Worm (Caenorhabditis elegans) whole organism, late embryonic: ENCODE measurements around the gene F30H5.5.

Experiments
- C08G9.2 ChIP-seq: sonication (generic microtip); optimal IDR thresholded peaks from 2 replicates; lab custom pipeline; 2016; ENCODE audit warnings: mild to moderate bottlenecking, missing genetic modification characterization, moderate library complexity, missing compliant biosample characterization
- C38D4.7 ChIP-seq: fragments of 200-800 bp; sonication (Bioruptor generic); optimal IDR thresholded peaks from 2 replicates; lab custom pipeline; 2018; ENCODE audit warnings: mild to moderate bottlenecking, missing genetic modification characterization, moderate library complexity, missing compliant biosample characterization
- K02D7.2 ChIP-seq: sonication (generic microtip); optimal IDR thresholded peaks from 2 replicates; lab custom pipeline; 2017; ENCODE audit warnings: mild to moderate bottlenecking, missing genetic modification characterization, missing compliant biosample characterization
- K09A11.1 ChIP-seq: sonication (generic microtip); optimal IDR thresholded peaks from 2 replicates; lab custom pipeline; 2017; ENCODE audit warnings: antibody characterized with exemption, mild to moderate bottlenecking, missing genetic modification characterization, missing compliant biosample characterization; ENCODE audit not compliant: insufficient read depth
- T23F11.4 ChIP-seq: fragments of 200-800 bp; sonication (Bioruptor generic); optimal IDR thresholded peaks from 2 replicates; lab custom pipeline; 2018; ENCODE audit warnings: mild to moderate bottlenecking, missing genetic modification characterization, missing compliant biosample characterization
- Y22D7AL.16 ChIP-seq: sonication (generic microtip); optimal IDR thresholded peaks from 2 replicates; lab custom pipeline; 2016; ENCODE audit warnings: missing genetic modification characterization, missing compliant biosample characterization
- ahr-1 ChIP-seq: sonication (generic microtip); optimal IDR thresholded peaks from 2 replicates; lab custom pipeline; 2016; ENCODE audit warnings: missing genetic modification characterization, missing compliant biosample characterization
- ceh-18 ChIP-seq: sonication (generic microtip); optimal IDR thresholded peaks from 2 replicates; lab custom pipeline; 2016; ENCODE audit warnings: missing genetic modification characterization, missing compliant biosample characterization
- ceh-19 ChIP-seq: fragments of 200-800 bp; sonication (Bioruptor generic); optimal IDR thresholded peaks from 2 replicates; lab custom pipeline; 2018; ENCODE audit warnings: mild to moderate bottlenecking, missing genetic modification characterization, missing compliant biosample characterization
- ceh-2 ChIP-seq: sonication (generic microtip); optimal IDR thresholded peaks from 2 replicates; lab custom pipeline; 2016; ENCODE audit warnings: missing genotype, missing genetic modification characterization, missing compliant biosample characterization
- ceh-24 ChIP-seq: sonication (generic microtip); optimal IDR thresholded peaks from 2 replicates; lab custom pipeline; 2016; ENCODE audit warnings: mild to moderate bottlenecking, missing genetic modification characterization, missing compliant biosample characterization
- ceh-30 ChIP-seq: fragments of 150-350 bp; optimal IDR thresholded peaks from 2 replicates; lab custom pipeline; 2014; ENCODE audit warnings: missing biosample characterization, missing genetic modification characterization
- ceh-31 ChIP-seq: sonication (generic microtip); optimal IDR thresholded peaks from 2 replicates; lab custom pipeline; 2016; ENCODE audit warnings: missing genetic modification characterization, missing compliant biosample characterization
- ceh-34 ChIP-seq: sonication (generic microtip); optimal IDR thresholded peaks from 2 replicates; lab custom pipeline; 2016; ENCODE audit warnings: mild to moderate bottlenecking, missing genetic modification characterization, missing compliant biosample characterization
- ceh-45 ChIP-seq: fragments of 200-800 bp; sonication (Bioruptor generic); IDR thresholded peaks from 2 replicates; pipeline ENCODE4 v1.3.6; 2022; ENCODE audit warnings: missing genetic modification reagents, missing genetic modification characterization, missing compliant biosample characterization
- ceh-48 ChIP-seq: sonication (generic microtip); optimal IDR thresholded peaks from 2 replicates; lab custom pipeline; 2016; ENCODE audit warnings: missing genetic modification characterization, inconsistent platforms, missing compliant biosample characterization
- ceh-6 ChIP-seq: fragments of 200-800 bp; sonication (Bioruptor generic); optimal IDR thresholded peaks from 2 replicates; lab custom pipeline; 2018; ENCODE audit warnings: mild to moderate bottlenecking, missing genetic modification characterization, missing compliant biosample characterization
- che-1 ChIP-seq: sonication (generic microtip); optimal IDR thresholded peaks from 2 replicates; lab custom pipeline; 2016; ENCODE audit warnings: mild to moderate bottlenecking, missing genetic modification characterization, missing compliant biosample characterization
- dmd-4 ChIP-seq: sonication (generic microtip); optimal IDR thresholded peaks from 2 replicates; lab custom pipeline; 2016; ENCODE audit warnings: borderline replicate concordance, missing genetic modification characterization, missing compliant biosample characterization
- dve-1 ChIP-seq: sonication (generic microtip); optimal IDR thresholded peaks from 2 replicates; lab custom pipeline; 2017; ENCODE audit warnings: antibody characterized with exemption, mild to moderate bottlenecking, missing genetic modification characterization, missing compliant biosample characterization
- elt-2 ChIP-seq: sonication (generic microtip); optimal IDR thresholded peaks from 2 replicates; lab custom pipeline; 2016; ENCODE audit warnings: missing genetic modification reagents, missing genetic modification characterization, missing compliant biosample characterization
- ets-4 ChIP-seq: sonication (generic microtip); optimal IDR thresholded peaks from 2 replicates; lab custom pipeline; 2016; ENCODE audit warnings: missing genetic modification characterization, missing compliant biosample characterization
- eyg-1 ChIP-seq: sonication (generic microtip); optimal IDR thresholded peaks from 2 replicates; lab custom pipeline; 2016; ENCODE audit warnings: missing genotype, missing genetic modification characterization, missing compliant biosample characterization
- fkh-10 ChIP-seq: fragments of 150-350 bp; optimal IDR thresholded peaks from 2 replicates; lab custom pipeline; 2014; ENCODE audit warnings: missing biosample characterization, missing genetic modification reagents, missing genetic modification characterization
- fkh-6 ChIP-seq: sonication (generic microtip); optimal IDR thresholded peaks from 2 replicates; lab custom pipeline; 2016; ENCODE audit warnings: missing genetic modification characterization, missing compliant biosample characterization
- gmeb-2 ChIP-seq: sonication (generic microtip); optimal IDR thresholded peaks from 2 replicates; lab custom pipeline; 2016; ENCODE audit warnings: missing genetic modification characterization, inconsistent platforms, missing compliant biosample characterization
- hlh-15 ChIP-seq: sonication (generic microtip); optimal IDR thresholded peaks from 2 replicates; lab custom pipeline; 2016; ENCODE audit warnings: missing genetic modification characterization, missing compliant biosample characterization
- hlh-30 ChIP-seq: sonication (generic microtip); optimal IDR thresholded peaks from 2 replicates; lab custom pipeline; 2017; ENCODE audit warnings: antibody characterized with exemption, missing genetic modification characterization, missing compliant biosample characterization; ENCODE audit not compliant: insufficient read depth
- hlh-6 ChIP-seq: sonication (generic microtip); optimal IDR thresholded peaks from 2 replicates; lab custom pipeline; 2016; ENCODE audit warnings: missing genotype, missing genetic modification characterization, missing compliant biosample characterization
- hlh-8 ChIP-seq: sonication (generic microtip); optimal IDR thresholded peaks from 2 replicates; lab custom pipeline; 2016; ENCODE audit warnings: missing genotype, missing genetic modification characterization, missing compliant biosample characterization
- lin-11 ChIP-seq: fragments of 200-800 bp; sonication (Bioruptor generic); optimal IDR thresholded peaks from 2 replicates; lab custom pipeline; 2018; ENCODE audit warnings: mild to moderate bottlenecking, missing genetic modification characterization, missing compliant biosample characterization
- madf-2 ChIP-seq: sonication (generic microtip); optimal IDR thresholded peaks from 2 replicates; lab custom pipeline; 2017; ENCODE audit warnings: missing genetic modification characterization, missing compliant biosample characterization
- nfya-1 ChIP-seq: sonication (generic microtip); optimal IDR thresholded peaks from 2 replicates; lab custom pipeline; 2017; ENCODE audit warnings: missing genetic modification characterization, mild to moderate bottlenecking, missing compliant biosample characterization, antibody characterized with exemption, moderate library complexity
- nhr-11 ChIP-seq: fragments of 150-350 bp; optimal IDR thresholded peaks from 2 replicates; lab custom pipeline; 2014; ENCODE audit warnings: missing biosample characterization, missing genetic modification characterization
- nhr-232 ChIP-seq: sonication (generic microtip); optimal IDR thresholded peaks from 2 replicates; lab custom pipeline; 2016; ENCODE audit warnings: missing genetic modification characterization, missing compliant biosample characterization
- odd-2 ChIP-seq: sonication (generic microtip); optimal IDR thresholded peaks from 2 replicates; lab custom pipeline; 2017; ENCODE audit warnings: antibody characterized with exemption, mild to moderate bottlenecking, missing genetic modification characterization, missing compliant biosample characterization
- pag-3 ChIP-seq: sonication (generic microtip); optimal IDR thresholded peaks from 2 replicates; lab custom pipeline; 2016; ENCODE audit warnings: missing compliant biosample characterization, missing genetic modification characterization, borderline replicate concordance
- pax-1 ChIP-seq: fragments of 150-350 bp; optimal IDR thresholded peaks from 2 replicates; lab custom pipeline; 2014; ENCODE audit warnings: missing biosample characterization, missing genetic modification characterization
- pha-4 ChIP-seq: fragments of 150-350 bp; optimal IDR thresholded peaks from 2 replicates; lab custom pipeline; 2018; ENCODE audit warnings: missing biosample characterization, missing genetic modification reagents, missing genetic modification characterization
- pqm-1 ChIP-seq: sonication (generic microtip); optimal IDR thresholded peaks from 2 replicates; lab custom pipeline; 2016; ENCODE audit warnings: missing genetic modification characterization, missing compliant biosample characterization
- pros-1 ChIP-seq: fragments of 150-350 bp; optimal IDR thresholded peaks from 2 replicates; lab custom pipeline; 2014; ENCODE audit warnings: missing biosample characterization, missing genetic modification reagents, missing genetic modification characterization
- sdc-2 ChIP-seq: sonication (generic microtip); optimal IDR thresholded peaks from 2 replicates; lab custom pipeline; 2016; ENCODE audit warnings: missing genotype, missing genetic modification characterization, missing compliant biosample characterization
- sox-4 ChIP-seq: sonication (generic microtip); optimal IDR thresholded peaks from 2 replicates; lab custom pipeline; 2017; ENCODE audit warnings: mild to moderate bottlenecking, missing genetic modification characterization, inconsistent platforms, missing compliant biosample characterization
- tbx-2 ChIP-seq: sonication (generic microtip); optimal IDR thresholded peaks from 2 replicates; lab custom pipeline; 2016; ENCODE audit warnings: missing genetic modification characterization, missing compliant biosample characterization
- ttx-3 ChIP-seq: sonication (generic microtip); optimal IDR thresholded peaks from 2 replicates; lab custom pipeline; 2016; ENCODE audit warnings: missing genetic modification reagents, missing genetic modification characterization, missing compliant biosample characterization
- unc-3 ChIP-seq, 2 experiments: fragments of 200-800 bp in 1 of 2; sonication (Bioruptor generic) in 1 of 2; sonication (generic microtip) in 1 of 2; conservative IDR thresholded peaks in 1 of 2; optimal IDR thresholded peaks in 1 of 2; 2 replicates each; pipeline versions ENCODE4 v1.3.6 to Lab custom; 2016 to 2022; ENCODE audit warnings: missing compliant biosample characterization in 2 of 2, missing genetic modification characterization in 2 of 2, missing genetic modification reagents in 1 of 2
- unc-42 ChIP-seq: sonication (generic microtip); optimal IDR thresholded peaks from 2 replicates; lab custom pipeline; 2016; ENCODE audit warnings: missing genotype, missing genetic modification characterization, missing compliant biosample characterization
- unc-86 ChIP-seq: sonication (generic microtip); optimal IDR thresholded peaks from 2 replicates; lab custom pipeline; 2016; ENCODE audit warnings: missing genetic modification characterization, missing compliant biosample characterization
- ztf-16 ChIP-seq: sonication (generic microtip); optimal IDR thresholded peaks from 2 replicates; lab custom pipeline; 2017; ENCODE audit warnings: missing genetic modification characterization, missing compliant biosample characterization

F30H5.5 gene

ce11 chrIII:535266-536107 lies 46.9 kb downstream of the F30H5.5 start (continued):
- TF ChIP-seq lin-11 (tag; lab: Kevin White, UChicago) (peak; percentile 56), pax-1 (tag; lab: Kevin White, UChicago) (no peak), hlh-6 (tag; lab: Kevin White, UChicago) (peak; percentile 27), sdc-2 (peak; percentile 8), nfya-1 (tag; lab: Kevin White, UChicago) (peak; percentile 29), ceh-6 (GFP tag; lab: Kevin White, UChicago) (peak; percentile 75), odd-2 (tag; lab: Kevin White, UChicago) (no peak), ceh-24 (tag; lab: Kevin White, UChicago) (peak; percentile 50), pros-1 (tag; lab: Kevin White, UChicago) (no peak), gmeb-2 (tag; lab: Kevin White, UChicago) (peak; percentile 67), tbx-2 (peak; percentile 7), fkh-10 (GFP tag; lab: Kevin White, UChicago) (no peak), C38D4.7 (GFP tag; lab: Kevin White, UChicago) (peak; percentile 53), nhr-11 (tag; lab: Kevin White, UChicago) (no peak), dve-1 (tag; lab: Kevin White, UChicago) (peak; percentile 20), ceh-19 (GFP tag; lab: Kevin White, UChicago) (peak; percentile 67), fkh-6 (peak; percentile 43), K09A11.1 (tag; lab: Kevin White, UChicago) (peak; percentile 66), hlh-30 (tag; lab: Kevin White, UChicago) (no peak), unc-42 (no peak), ztf-16 (tag; lab: Kevin White, UChicago) (no peak), ceh-34 (tag; lab: Kevin White, UChicago) (peak; percentile 39), pqm-1 (tag; lab: Kevin White, UChicago) (no peak), ets-4 (tag; lab: Kevin White, UChicago) (peak; percentile 30), ceh-30 (tag; lab: Kevin White, UChicago) (no peak), hlh-15 (tag; lab: Kevin White, UChicago) (peak; percentile 28), pha-4 (tag; lab: Kevin White, UChicago) (no peak), T23F11.4 (GFP tag; lab: Kevin White, UChicago) (peak; percentile 58), pag-3 (tag; lab: Kevin White, UChicago) (no peak), unc-86 (tag; lab: Kevin White, UChicago) (peak; percentile 52), ceh-45 (GFP tag; lab: Robert Waterston, UW) (peak; percentile 39; the same call in 1 of the 2 replicates), ceh-2 (no peak), sox-4 (tag; lab: Kevin White, UChicago) (peak; percentile 53), ceh-31 (tag; lab: Kevin White, UChicago) (peak; percentile 25), C08G9.2 (tag; lab: Kevin White, UChicago) (peak; percentile 15), elt-2 (tag; lab: Kevin White, UChicago) (peak; percentile 78), ceh-18 (tag; lab: Kevin White, UChicago) (no peak), nhr-232 (tag; lab: Kevin White, UChicago) (peak; percentile 55), ahr-1 (tag; lab: Kevin White, UChicago) (peak; percentile 37), madf-2 (tag; lab: Kevin White, UChicago) (peak; percentile 64), eyg-1 (tag; lab: Kevin White, UChicago) (peak; percentile 78), ttx-3 (peak; percentile 60), unc-3 (GFP tag; conservative IDR thresholded peaks at IDR 0.05; lab: Robert Waterston, UW) (peak; percentile 23; the same call in 1 of the 2 replicates), unc-3 (tag; optimal IDR thresholded peaks at IDR 0.05; lab: Kevin White, UChicago) (peak; percentile 67), hlh-8 (peak; percentile 38), K02D7.2 (tag; lab: Kevin White, UChicago) (no peak), dmd-4 (tag; lab: Kevin White, UChicago) (no peak), che-1 (tag; lab: Kevin White, UChicago) (peak; percentile 50), ceh-48 (tag; lab: Kevin White, UChicago) (peak; percentile 48), Y22D7AL.16 (tag; lab: Kevin White, UChicago) (peak; percentile 24)
- TF ChIP-seq, all 69 proteins: peak for 45
